Fruit fly (Drosophila melanogaster) whole organism, adult: Measurements from ENCODE around the gene CG11686.

Experiments used
- CG1620 ChIP-seq: fragments of 200-800 bp; sonication (Bioruptor generic); optimal IDR thresholded peaks from 2 replicates; lab custom pipeline; 2016; ENCODE audit warnings: missing biosample characterization, missing genetic modification characterization
- Hr96 ChIP-seq: fragments of 200-800 bp; sonication (Bioruptor generic); optimal IDR thresholded peaks from 2 replicates; lab custom pipeline; 2016; ENCODE audit warnings: missing biosample characterization, missing genetic modification characterization
- bab1 ChIP-seq: fragments of 200-800 bp; sonication (Bioruptor generic); optimal IDR thresholded peaks from 3 replicates; lab custom pipeline; 2019; ENCODE audit warnings: missing biosample characterization, mild to moderate bottlenecking, missing genetic modification characterization, moderate library complexity
- tj ChIP-seq: fragments of 200-800 bp; sonication (Bioruptor generic); optimal IDR thresholded peaks from 3 replicates; lab custom pipeline; 2017; ENCODE audit warnings: missing biosample characterization, mild to moderate bottlenecking, missing genetic modification characterization, moderate library complexity
- toe ChIP-seq: fragments of 200-800 bp; sonication (Bioruptor generic); optimal IDR thresholded peaks from 2 replicates; lab custom pipeline; 2016; ENCODE audit warnings: missing biosample characterization, missing genetic modification characterization

DNA sequence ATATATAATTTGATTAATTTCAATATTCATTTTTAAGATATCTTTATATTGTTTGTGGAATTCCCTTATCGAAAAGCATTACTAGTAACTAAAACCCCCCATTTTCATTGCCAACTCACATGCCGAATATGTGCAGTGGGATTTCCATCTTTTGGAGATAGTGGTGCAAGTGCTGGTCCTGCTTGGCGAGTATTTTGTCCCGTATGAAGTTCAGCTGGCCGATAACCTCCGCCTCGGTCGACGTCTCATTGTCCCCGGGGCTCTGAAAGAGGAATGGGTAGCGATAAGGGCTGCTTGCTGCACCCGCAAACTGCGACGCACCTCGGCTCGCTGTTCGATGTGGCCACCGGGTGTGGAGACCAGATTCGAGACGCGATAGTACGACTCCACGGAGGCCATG, 10.5 kb downstream of the CG11686 start:
- TF ChIP-seq toe (GFP tag; lab: Kevin White, UChicago) (no peak), tj (GFP tag; lab: Kevin White, UChicago) (no peak), CG1620 (GFP tag; lab: Kevin White, UChicago) (no peak), bab1 (GFP tag; lab: Kevin White, UChicago) (no peak), Hr96 (no peak)
